Worm (Caenorhabditis elegans): ENCODE data around the gene cutl-15.

DNA sequence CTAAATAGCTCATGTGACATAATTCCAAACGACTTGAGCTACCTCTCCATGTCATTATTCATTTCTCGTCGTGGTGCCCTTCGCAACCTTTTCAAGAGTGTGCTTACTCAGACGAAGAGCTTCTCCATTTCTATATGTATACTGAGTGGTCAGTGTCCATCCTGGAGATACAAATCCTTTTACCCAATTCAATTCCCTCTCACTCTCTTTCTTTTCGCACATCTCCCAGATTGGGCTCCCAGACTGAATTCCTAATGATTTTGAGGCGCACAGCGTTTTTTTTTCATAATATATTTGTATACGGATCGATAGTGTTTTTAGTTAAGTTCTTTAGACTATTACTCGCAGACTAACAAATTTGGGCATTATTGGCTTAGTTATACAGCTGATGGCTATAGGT lies 26.5 kb downstream of the cutl-15 start:
- TF ChIP-seq unc-62 (GFP tag; optimal IDR thresholded peaks at IDR 0.05 in 1 of 2) (no peak), unc-62 (tag; optimal IDR thresholded peaks at IDR 0.05) (no peak), nhr-48 (tag; optimal IDR thresholded peaks at IDR 0.05) (no peak), fkh-10 (GFP tag; optimal IDR thresholded peaks at IDR 0.05) (no peak), set-16 (GFP tag; IDR thresholded peaks at IDR 0.05) (no peak), pqm-1 (tag; optimal IDR thresholded peaks at IDR 0.05) (no peak), lin-29 (GFP tag; IDR thresholded peaks at IDR 0.05) (no peak)

Measured in whole organism, L4 larva.